Worm (Caenorhabditis elegans) whole organism, midembryonic: ENCODE measurements around the gene nmur-1.

Experiments used
- T22C8.4 ChIP-seq: fragments of 200-800 bp; sonication (Bioruptor generic); IDR thresholded peaks from 2 replicates; pipeline ENCODE4 v1.3.6; 2022; ENCODE audit warnings: missing genetic modification characterization, missing compliant biosample characterization
- cog-1 ChIP-seq: sonication (generic microtip); optimal IDR thresholded peaks from 2 replicates; lab custom pipeline; 2016; ENCODE audit warnings: missing genetic modification characterization, missing compliant biosample characterization
- flt-1 ChIP-seq: fragments of 200-800 bp; sonication (Bioruptor generic); IDR thresholded peaks from 2 replicates; pipeline ENCODE4 v1.3.6; 2022; ENCODE audit warnings: missing genetic modification characterization, missing compliant biosample characterization
- klf-2 ChIP-seq: fragments of 200-800 bp; sonication (Bioruptor generic); conservative IDR thresholded peaks from 2 replicates; pipeline ENCODE4 v1.3.6; 2022; ENCODE audit warnings: missing genetic modification reagents, missing genetic modification characterization, missing compliant biosample characterization
- med-1 ChIP-seq: sonication (generic microtip); optimal IDR thresholded peaks from 2 replicates; lab custom pipeline; 2017; ENCODE audit warnings: missing genetic modification characterization, mild to moderate bottlenecking, missing compliant biosample characterization, antibody characterized with exemption, missing genetic modification reagents; ENCODE audit not compliant: insufficient read depth
- ref-1 ChIP-seq: fragments of 200-800 bp; sonication (Bioruptor generic); conservative IDR thresholded peaks from 2 replicates; pipeline ENCODE4 v1.3.6; 2022; ENCODE audit warnings: missing genetic modification reagents, missing genetic modification characterization, missing compliant biosample characterization
- tab-1 ChIP-seq: fragments of 200-800 bp; sonication (Bioruptor generic); IDR thresholded peaks from 2 replicates; pipeline ENCODE4 v1.3.6; 2022; ENCODE audit warnings: missing genetic modification characterization, missing compliant biosample characterization
- ztf-23 ChIP-seq: fragments of 200-800 bp; sonication (Bioruptor generic); IDR thresholded peaks from 2 replicates; pipeline ENCODE4 v1.3.6; 2022; ENCODE audit warnings: missing genetic modification reagents, missing genetic modification characterization, missing compliant biosample characterization
- ztf-29 ChIP-seq: fragments of 200-800 bp; sonication (Bioruptor generic); IDR thresholded peaks from 2 replicates; pipeline ENCODE4 v1.3.6; 2022; ENCODE audit warnings: missing genetic modification reagents, missing genetic modification characterization, missing compliant biosample characterization

Gene nmur-1

DNA sequence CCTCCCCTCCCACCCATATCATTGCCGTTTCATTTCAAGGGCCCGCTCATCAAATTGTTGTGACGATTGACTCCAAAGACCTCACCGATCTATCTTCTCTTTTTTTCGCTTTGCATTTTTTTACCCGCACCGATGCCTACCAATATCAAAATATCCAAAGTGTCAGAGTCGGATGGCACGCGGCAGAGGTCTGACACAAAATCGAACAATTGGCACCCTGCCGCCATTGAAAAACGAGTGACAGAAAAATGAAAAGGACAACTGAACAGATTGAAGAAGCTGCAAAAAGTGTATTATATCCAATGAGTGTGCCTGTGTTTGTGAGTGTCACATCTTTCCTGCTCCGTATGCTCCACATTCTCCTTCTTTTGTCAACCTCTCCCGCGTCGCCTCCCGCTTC, 5.7 kb downstream of the nmur-1 start:
- TF ChIP-seq tab-1 (GFP tag; lab: Robert Waterston, UW) = no peak
- no peak for TF ChIP-seq ztf-23
- TF ChIP-seq T22C8.4 = no peak
- no peak for TF ChIP-seq med-1 (GFP tag; lab: Kevin White, UChicago)
- no peak for TF ChIP-seq ztf-29 (GFP tag; lab: Robert Waterston, UW)
- no peak for TF ChIP-seq flt-1 (GFP tag; lab: Robert Waterston, UW)
- no peak for TF ChIP-seq klf-2 (GFP tag; lab: Robert Waterston, UW)
- no peak for TF ChIP-seq ref-1 (GFP tag; lab: Robert Waterston, UW)
- TF ChIP-seq cog-1 (tag; lab: Kevin White, UChicago) = no peak

DNA sequence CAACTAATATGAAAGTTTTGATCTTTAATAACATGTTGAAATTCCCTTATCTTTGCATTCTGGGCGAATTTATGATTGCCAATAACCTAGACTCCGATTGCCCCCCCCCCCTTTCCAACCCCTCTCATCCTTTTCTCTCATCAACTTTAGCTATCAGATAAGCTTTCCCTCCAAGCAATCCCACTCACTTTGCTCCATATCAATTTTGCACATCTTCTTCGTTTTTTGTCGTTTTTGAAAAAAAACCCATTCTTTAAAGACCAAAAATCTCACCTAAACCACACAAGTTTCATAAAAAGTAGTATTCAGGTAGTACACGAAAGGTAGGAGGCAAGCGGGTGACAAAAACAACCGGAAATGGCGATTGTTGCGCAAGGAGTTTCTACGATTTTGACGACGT, 7.1 kb downstream of the nmur-1 start, which contains the start of gene twk-18:
TSS of gene twk-18 (plus strand) at position 301 of the 400 bp plus-strand sequence.
- TF ChIP-seq ref-1 (GFP tag; lab: Robert Waterston, UW) = no peak
- TF ChIP-seq T22C8.4 = no peak
- no peak for TF ChIP-seq ztf-29 (GFP tag; lab: Robert Waterston, UW)
- no peak for TF ChIP-seq ztf-23
- TF ChIP-seq cog-1 (tag; lab: Kevin White, UChicago) = no peak
- no peak for TF ChIP-seq klf-2 (GFP tag; lab: Robert Waterston, UW)
- no peak for TF ChIP-seq flt-1 (GFP tag; lab: Robert Waterston, UW)
- TF ChIP-seq tab-1 (GFP tag; lab: Robert Waterston, UW) = no peak
- TF ChIP-seq med-1 (GFP tag; lab: Kevin White, UChicago) = no peak

DNA sequence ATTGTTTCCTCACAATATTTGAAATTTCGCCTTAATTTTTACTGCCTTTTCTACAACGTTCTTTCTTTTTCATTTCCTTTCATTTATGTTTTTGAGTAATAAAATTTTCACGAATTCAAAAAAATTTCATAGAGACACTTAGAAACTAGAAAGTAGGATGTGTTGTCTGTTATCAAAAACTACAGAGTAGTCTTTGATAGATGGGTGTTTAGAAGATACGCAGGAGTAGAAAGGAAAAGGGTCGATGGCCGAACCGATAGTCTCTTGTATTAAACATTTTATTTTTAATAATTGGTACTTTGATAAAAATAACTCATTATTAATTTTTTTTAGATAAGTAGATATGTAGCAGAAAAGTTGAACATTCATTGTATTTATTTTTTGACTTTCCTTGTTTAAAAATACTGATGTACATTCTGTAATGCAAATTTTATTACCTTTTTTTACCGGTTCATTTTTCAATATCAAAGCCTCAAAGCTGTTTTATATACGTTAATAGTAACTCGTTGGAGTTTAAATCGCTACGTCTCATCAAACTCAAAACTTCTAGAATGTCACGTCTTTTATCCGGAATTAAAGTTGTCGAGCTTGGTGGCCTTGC, 11.2 kb downstream of the nmur-1 start, which contains the start of gene C24A3.4:
TSS of gene C24A3.4 (plus strand) at position 551 of the 601 bp plus-strand sequence.
- TF ChIP-seq ztf-29 (GFP tag; lab: Robert Waterston, UW) = no peak
- no peak for TF ChIP-seq tab-1 (GFP tag; lab: Robert Waterston, UW)
- no peak for TF ChIP-seq klf-2 (GFP tag; lab: Robert Waterston, UW)
- TF ChIP-seq ztf-23 = no peak
- TF ChIP-seq cog-1 (tag; lab: Kevin White, UChicago) = no peak
- TF ChIP-seq flt-1 (GFP tag; lab: Robert Waterston, UW) = no peak
- TF ChIP-seq med-1 (GFP tag; lab: Kevin White, UChicago) = no peak
- no peak for TF ChIP-seq ref-1 (GFP tag; lab: Robert Waterston, UW)

DNA sequence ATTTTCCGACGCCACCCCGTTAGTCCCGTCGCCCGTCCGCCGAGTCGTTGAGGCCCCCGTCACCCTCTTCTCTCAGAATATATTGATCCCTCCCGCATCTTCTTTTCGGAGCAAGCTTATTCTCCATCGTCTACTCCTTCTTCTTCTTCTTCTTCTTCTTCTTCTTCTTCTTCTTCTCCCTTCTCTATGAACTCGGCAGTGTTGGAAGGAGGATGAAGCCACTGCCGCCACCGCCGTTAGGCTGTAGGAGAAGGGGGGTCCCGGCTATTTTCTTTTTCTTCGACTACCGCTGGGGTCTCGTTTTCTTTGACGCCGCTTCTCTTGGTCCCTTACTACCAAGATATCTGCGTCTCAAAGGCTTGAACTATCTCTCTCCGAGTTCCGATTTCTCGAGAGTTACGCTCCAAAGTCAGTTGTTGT, 14.8 kb downstream of the nmur-1 start:
- TF ChIP-seq ref-1 (GFP tag; lab: Robert Waterston, UW) (no peak), tab-1 (GFP tag; lab: Robert Waterston, UW) (no peak), T22C8.4 (no peak), flt-1 (GFP tag; lab: Robert Waterston, UW) (0 out of 2 replicates have a peak, but pooled peaks have one; percentile 35), ztf-23 (0 out of 2 replicates have a peak, but pooled peaks have one; percentile 52), cog-1 (tag; lab: Kevin White, UChicago) (peak; percentile 7), klf-2 (GFP tag; lab: Robert Waterston, UW) (no peak), med-1 (GFP tag; lab: Kevin White, UChicago) (no peak)

DNA sequence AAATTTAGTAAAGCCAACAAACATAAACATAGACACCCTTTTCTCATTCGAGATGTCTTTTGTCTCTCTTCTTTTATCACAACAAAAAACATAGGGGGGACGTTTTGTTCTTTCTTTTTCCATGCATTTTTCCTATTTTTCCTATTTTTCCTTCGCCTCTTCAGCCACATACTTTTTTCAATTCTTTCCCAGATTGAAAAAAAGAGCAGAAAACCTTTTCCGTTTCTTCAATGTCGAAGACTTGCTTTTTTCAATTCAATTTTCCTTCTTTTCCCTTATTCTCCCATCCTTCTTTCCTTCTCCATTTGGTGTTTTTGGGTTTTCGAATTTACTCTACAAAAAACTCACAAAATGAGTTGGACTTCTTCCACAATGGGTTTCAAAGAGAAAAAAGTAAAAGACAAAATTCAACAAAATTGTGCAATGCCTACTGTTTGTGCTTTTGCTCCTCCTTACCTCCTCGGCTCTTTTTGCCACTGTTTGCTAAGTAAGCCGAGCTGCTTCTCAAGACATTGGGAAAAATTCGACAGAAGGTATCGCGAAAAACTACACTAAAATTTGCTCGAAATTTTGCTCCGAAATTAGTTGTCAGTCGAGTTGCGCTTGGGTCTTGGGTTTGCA, 15.8 kb downstream of the nmur-1 start:
- TF ChIP-seq med-1 (GFP tag; lab: Kevin White, UChicago) (no peak), klf-2 (GFP tag; lab: Robert Waterston, UW) (no peak), flt-1 (GFP tag; lab: Robert Waterston, UW) (no peak), ztf-29 (GFP tag; lab: Robert Waterston, UW) (no peak), cog-1 (tag; lab: Kevin White, UChicago) (no peak)

DNA sequence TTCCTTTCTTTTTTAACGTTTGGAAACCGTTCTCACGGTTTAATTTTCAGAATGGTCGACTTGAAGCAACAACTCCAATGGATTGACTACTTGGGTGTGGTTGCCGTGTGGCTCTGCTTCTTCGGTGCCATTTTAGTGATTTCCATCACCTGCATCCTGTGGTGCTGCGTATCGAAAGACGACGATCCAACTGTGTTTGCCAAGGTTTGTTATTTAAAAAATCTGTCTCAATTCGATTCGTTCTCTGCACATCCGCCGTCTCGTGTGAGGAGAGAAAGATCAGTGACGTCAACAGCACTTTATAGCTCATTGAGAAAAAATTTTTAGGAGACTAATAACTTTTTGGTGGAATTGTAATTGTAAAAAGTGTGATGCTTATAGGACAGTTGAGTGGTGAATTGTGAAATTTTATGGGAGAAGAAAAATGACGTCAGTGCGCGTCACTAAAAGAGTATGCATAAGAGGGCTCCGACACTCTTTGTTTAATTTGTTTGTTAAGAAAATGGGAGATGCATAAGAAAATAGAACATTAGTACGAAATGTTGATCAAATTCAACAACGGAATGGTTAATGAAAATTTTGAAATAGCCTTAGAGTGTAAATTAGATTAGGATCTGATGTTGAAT, 16.8 kb downstream of the nmur-1 start, which contains the start of gene C24A3.2:
TSS of gene C24A3.2 (plus strand) at position 51 of the 626 bp plus-strand sequence.
- TF ChIP-seq tab-1 (GFP tag; lab: Robert Waterston, UW) = no peak
- no peak for TF ChIP-seq med-1 (GFP tag; lab: Kevin White, UChicago)
- TF ChIP-seq ztf-23 = no peak
- no peak for TF ChIP-seq flt-1 (GFP tag; lab: Robert Waterston, UW)
- TF ChIP-seq klf-2 (GFP tag; lab: Robert Waterston, UW) = no peak
- no peak for TF ChIP-seq ref-1 (GFP tag; lab: Robert Waterston, UW)
- no peak for TF ChIP-seq cog-1 (tag; lab: Kevin White, UChicago)
- no peak for TF ChIP-seq T22C8.4
- TF ChIP-seq ztf-29 (GFP tag; lab: Robert Waterston, UW) = no peak

DNA sequence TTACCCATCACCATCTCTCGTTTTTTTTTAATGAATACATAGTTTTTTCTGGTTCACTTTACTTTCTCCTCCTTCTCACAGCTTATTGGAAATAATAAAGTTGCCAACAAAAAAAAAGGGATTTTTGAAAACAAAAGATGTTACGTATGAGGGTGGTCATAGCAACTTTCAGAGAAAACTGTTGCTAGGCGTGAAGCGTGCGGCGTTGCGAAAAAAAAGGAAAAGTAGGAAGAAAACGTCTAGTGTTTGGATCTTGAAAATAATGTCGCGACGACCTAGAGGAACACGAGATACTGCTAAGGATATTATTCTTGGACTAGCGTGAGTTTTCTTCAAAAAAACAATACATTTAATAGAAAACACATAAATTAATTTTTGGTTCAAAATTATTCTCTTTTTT, 18.0 kb downstream of the nmur-1 start, which contains the start of gene C24A3.1:
TSS of gene C24A3.1 (plus strand) at position 263 of the 400 bp plus-strand sequence.
- TF ChIP-seq tab-1 (GFP tag; lab: Robert Waterston, UW) (no peak), med-1 (GFP tag; lab: Kevin White, UChicago) (no peak), ztf-23 (no peak), ztf-29 (GFP tag; lab: Robert Waterston, UW) (no peak), T22C8.4 (no peak), ref-1 (GFP tag; lab: Robert Waterston, UW) (no peak), flt-1 (GFP tag; lab: Robert Waterston, UW) (no peak), klf-2 (GFP tag; lab: Robert Waterston, UW) (no peak), cog-1 (tag; lab: Kevin White, UChicago) (no peak)

DNA sequence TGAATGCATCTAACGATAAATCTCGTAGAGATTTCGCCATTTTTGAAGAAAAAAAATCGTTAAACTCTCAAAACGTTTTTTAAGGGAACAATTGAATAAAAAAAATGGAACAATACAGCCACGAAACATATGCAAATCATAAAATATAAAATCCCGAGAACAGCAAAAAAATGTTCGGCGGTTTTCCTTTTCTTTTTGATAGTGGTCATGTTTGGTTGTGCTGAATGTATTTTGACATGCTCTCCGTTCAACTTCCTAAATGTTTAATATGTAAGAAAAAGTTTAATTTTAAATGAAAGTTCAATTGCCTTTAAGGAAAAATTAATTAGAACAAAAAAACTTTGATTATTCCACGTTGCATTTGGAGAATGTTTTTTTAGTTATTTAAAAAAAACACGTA, 29.6 kb downstream of the nmur-1 start, which contains the start of gene C24A3.9:
TSS of gene C24A3.9 (minus strand) at position 101 of the 400 bp plus-strand sequence.
- TF ChIP-seq ref-1 (GFP tag; lab: Robert Waterston, UW) (no peak), tab-1 (GFP tag; lab: Robert Waterston, UW) (no peak), flt-1 (GFP tag; lab: Robert Waterston, UW) (no peak), cog-1 (tag; lab: Kevin White, UChicago) (no peak), med-1 (GFP tag; lab: Kevin White, UChicago) (no peak), ztf-23 (no peak), T22C8.4 (no peak), klf-2 (GFP tag; lab: Robert Waterston, UW) (no peak), ztf-29 (GFP tag; lab: Robert Waterston, UW) (no peak)
